Worm (Caenorhabditis elegans) whole organism, L4 larva: ENCODE results near the gene Y49F6B.13.

ENCODE experiments used
- ceh-82 ChIP-seq: sonication (generic microtip); optimal IDR thresholded peaks from 2 replicates; lab custom pipeline; 2017; ENCODE audit warnings: missing biosample characterization, missing genetic modification characterization
- lsy-2 ChIP-seq, 2 experiments: fragments of 150-350 bp in 1 of 2; sonication (generic microtip) in 1 of 2; optimal IDR thresholded peaks; 2 replicates each; lab custom pipeline; 2014 to 2017; ENCODE audit warnings: missing biosample characterization in 2 of 2, missing genetic modification characterization in 2 of 2
- mdl-1 ChIP-seq, 2 experiments: fragments of 150-350 bp in 1 of 2; sonication (generic microtip) in 1 of 2; optimal IDR thresholded peaks; 2 replicates each; lab custom pipeline; 2014 to 2017; ENCODE audit warnings: missing biosample characterization in 2 of 2, missing genetic modification characterization in 2 of 2
- nhr-11 ChIP-seq: fragments of 150-350 bp; optimal IDR thresholded peaks from 2 replicates; lab custom pipeline; 2014; ENCODE audit warnings: missing biosample characterization, missing genetic modification characterization
- spr-1 ChIP-seq: sonication (generic microtip); optimal IDR thresholded peaks from 2 replicates; lab custom pipeline; 2016; ENCODE audit warnings: mild to moderate bottlenecking, missing genetic modification characterization, missing compliant biosample characterization
- vab-7 ChIP-seq: fragments of 200-800 bp; sonication (Bioruptor generic); IDR thresholded peaks from 2 replicates; pipeline ENCODE4 v1.3.6; 2022; ENCODE audit warnings: missing genetic modification reagents, missing genetic modification characterization, missing compliant biosample characterization

ce11 chrII:3482231-3482630 lies 10.7 kb upstream of the Y49F6B.13 start, which contains the start of gene smu-2:
- TF ChIP-seq nhr-11 (tag; lab: Kevin White, UChicago): peak; percentile 11
- TF ChIP-seq vab-7 (GFP tag; lab: Robert Waterston, UW): no peak
- TF ChIP-seq spr-1: no peak
- no peak for TF ChIP-seq mdl-1 (tag; optimal IDR thresholded peaks at IDR 0.05; lab: Kevin White, UChicago)
- no peak for TF ChIP-seq ceh-82 (tag; lab: Kevin White, UChicago)
- no peak for TF ChIP-seq lsy-2 (tag; optimal IDR thresholded peaks at IDR 0.05; lab: Kevin White, UChicago)
